Worm (Caenorhabditis elegans) whole organism, young adult: ENCODE data around the gene C01G12.16.

Source experiments
- D2030.7 ChIP-seq: fragments of 200-800 bp; sonication (Bioruptor generic); IDR thresholded peaks from 2 replicates; pipeline ENCODE4 v1.3.6; 2022; ENCODE audit warnings: missing genetic modification reagents, missing genetic modification characterization, missing compliant biosample characterization
- F10E7.11 ChIP-seq: sonication (generic microtip); optimal IDR thresholded peaks from 2 replicates; lab custom pipeline; 2017; ENCODE audit warnings: mild to moderate bottlenecking, missing genetic modification characterization, moderate library complexity, missing compliant biosample characterization
- F22D6.2 ChIP-seq: sonication (generic microtip); optimal IDR thresholded peaks from 2 replicates; lab custom pipeline; 2016; ENCODE audit warnings: mild to moderate bottlenecking, missing genetic modification characterization, missing compliant biosample characterization
- F23B12.7 ChIP-seq: sonication (generic microtip); optimal IDR thresholded peaks from 2 replicates; lab custom pipeline; 2017; ENCODE audit warnings: missing genetic modification characterization, mild to moderate bottlenecking, missing compliant biosample characterization, antibody characterized with exemption, moderate library complexity; ENCODE audit not compliant: insufficient read depth
- F33H1.4 ChIP-seq: fragments of 200-800 bp; sonication (Bioruptor generic); IDR thresholded peaks from 2 replicates; pipeline ENCODE4 v1.3.6; 2022; ENCODE audit warnings: missing genetic modification reagents, missing genetic modification characterization, missing compliant biosample characterization
- F52B5.7 ChIP-seq: sonication (generic microtip); optimal IDR thresholded peaks from 2 replicates; lab custom pipeline; 2016; ENCODE audit warnings: mild to moderate bottlenecking, missing genetic modification characterization, missing compliant biosample characterization
- F57A8.1 ChIP-seq: fragments of 200-800 bp; sonication (Bioruptor generic); optimal IDR thresholded peaks from 2 replicates; lab custom pipeline; 2018; ENCODE audit warnings: mild to moderate bottlenecking, missing genetic modification characterization, moderate library complexity, missing compliant biosample characterization
- F57C9.4 ChIP-seq: sonication (generic microtip); optimal IDR thresholded peaks from 2 replicates; lab custom pipeline; 2017; ENCODE audit warnings: mild to moderate bottlenecking, missing genetic modification characterization, missing compliant biosample characterization
- K12H6.12 ChIP-seq: fragments of 200-800 bp; sonication (Bioruptor generic); optimal IDR thresholded peaks from 2 replicates; lab custom pipeline; 2018; ENCODE audit warnings: mild to moderate bottlenecking, missing genetic modification characterization, missing compliant biosample characterization
- Y53G8AR.9 ChIP-seq: fragments of 200-800 bp; sonication (Bioruptor generic); conservative IDR thresholded peaks from 2 replicates; pipeline ENCODE4 v1.3.6; 2022; ENCODE audit warnings: missing genetic modification reagents, missing genetic modification characterization, missing compliant biosample characterization
- Y67H2A.10 ChIP-seq: fragments of 200-800 bp; sonication (Bioruptor generic); conservative IDR thresholded peaks from 2 replicates; pipeline ENCODE4 v1.3.6; 2022; ENCODE audit warnings: missing genetic modification reagents, missing genetic modification characterization, missing compliant biosample characterization
- akir-1 ChIP-seq: fragments of 200-800 bp; sonication (Bioruptor generic); optimal IDR thresholded peaks from 2 replicates; lab custom pipeline; 2018; ENCODE audit warnings: mild to moderate bottlenecking, missing genetic modification characterization, moderate library complexity, missing compliant biosample characterization
- ama-1 ChIP-seq, 3 experiments: fragments of 150-350 bp in 1 of 3; sonication (generic microtip) in 2 of 3; optimal IDR thresholded peaks; 2 replicates each; lab custom pipeline; 2014 to 2018; ENCODE audit warnings: missing biosample characterization in 2 of 3, missing genetic modification characterization in 2 of 3, missing genetic modification reagents in 2 of 3
- bed-1 ChIP-seq: fragments of 200-800 bp; sonication (Bioruptor generic); IDR thresholded peaks from 2 replicates; pipeline ENCODE4 v1.3.6; 2022; ENCODE audit warnings: missing genetic modification reagents, missing genetic modification characterization, missing compliant biosample characterization
- bed-2 ChIP-seq: fragments of 200-800 bp; sonication (Bioruptor generic); IDR thresholded peaks from 2 replicates; pipeline ENCODE4 v1.3.6; 2022; ENCODE audit warnings: missing genetic modification reagents, missing genetic modification characterization, missing compliant biosample characterization
- cebp-1 ChIP-seq, 2 experiments: fragments of 200-800 bp in 1 of 2; sonication (Bioruptor generic) in 1 of 2; sonication (generic microtip) in 1 of 2; IDR thresholded peaks in 1 of 2; optimal IDR thresholded peaks in 1 of 2; 2 replicates each; pipeline versions ENCODE4 v1.3.6 to Lab custom; 2017 to 2022; ENCODE audit warnings: missing compliant biosample characterization in 2 of 2, missing genetic modification characterization in 2 of 2, mild to moderate bottlenecking in 1 of 2, missing genetic modification reagents in 1 of 2, moderate library complexity in 1 of 2
- cebp-2 ChIP-seq: fragments of 200-800 bp; sonication (Bioruptor generic); IDR thresholded peaks from 2 replicates; pipeline ENCODE4 v1.3.6; 2022; ENCODE audit warnings: missing genetic modification characterization, missing compliant biosample characterization
- ceh-40 ChIP-seq: fragments of 200-800 bp; sonication (Bioruptor generic); IDR thresholded peaks from 2 replicates; pipeline ENCODE4 v1.3.6; 2022; ENCODE audit warnings: missing genetic modification characterization, missing compliant biosample characterization
- ceh-58 ChIP-seq: fragments of 200-800 bp; sonication (Bioruptor generic); IDR thresholded peaks from 2 replicates; pipeline ENCODE4 v1.3.6; 2022; ENCODE audit warnings: missing genetic modification characterization, missing compliant biosample characterization
- ceh-79 ChIP-seq: sonication (generic microtip); optimal IDR thresholded peaks from 2 replicates; lab custom pipeline; 2017; ENCODE audit warnings: mild to moderate bottlenecking, missing genetic modification characterization, missing compliant biosample characterization
- die-1 ChIP-seq: sonication (generic microtip); optimal IDR thresholded peaks from 2 replicates; lab custom pipeline; 2016; ENCODE audit warnings: missing genotype, mild to moderate bottlenecking, missing genetic modification characterization, missing compliant biosample characterization
- dpff-1 ChIP-seq: sonication (generic microtip); optimal IDR thresholded peaks from 2 replicates; lab custom pipeline; 2017; ENCODE audit warnings: mild to moderate bottlenecking, missing genetic modification characterization, missing compliant biosample characterization
- dpl-1 ChIP-seq: fragments of 150-350 bp; optimal IDR thresholded peaks from 2 replicates; lab custom pipeline; 2014; ENCODE audit warnings: missing biosample characterization, missing genetic modification reagents, missing genetic modification characterization
- egl-18 ChIP-seq: fragments of 200-800 bp; sonication (Bioruptor generic); IDR thresholded peaks from 2 replicates; pipeline ENCODE4 v1.3.6; 2022; ENCODE audit warnings: missing genetic modification reagents, missing genetic modification characterization, missing compliant biosample characterization
- egl-44 ChIP-seq: fragments of 200-800 bp; sonication (Bioruptor generic); IDR thresholded peaks from 2 replicates; pipeline ENCODE4 v1.3.6; 2022; ENCODE audit warnings: missing genetic modification reagents, missing genetic modification characterization, missing compliant biosample characterization
- egrh-3 ChIP-seq: fragments of 200-800 bp; sonication (Bioruptor generic); IDR thresholded peaks from 2 replicates; pipeline ENCODE4 v1.3.6; 2022; ENCODE audit warnings: missing genetic modification reagents, missing genetic modification characterization, missing compliant biosample characterization
- ets-4 ChIP-seq: fragments of 200-800 bp; sonication (Bioruptor generic); optimal IDR thresholded peaks from 2 replicates; lab custom pipeline; 2018; ENCODE audit warnings: mild to moderate bottlenecking, missing genetic modification characterization, missing compliant biosample characterization
- hrde-1 ChIP-seq: sonication (generic microtip); optimal IDR thresholded peaks from 2 replicates; lab custom pipeline; 2016; ENCODE audit warnings: missing genetic modification characterization, mild to moderate bottlenecking, missing compliant biosample characterization, moderate library complexity, missing genotype, missing genetic modification reagents, borderline replicate concordance
- lin-40 ChIP-seq: sonication (generic microtip); optimal IDR thresholded peaks from 2 replicates; lab custom pipeline; 2016; ENCODE audit warnings: missing genetic modification characterization, mild to moderate bottlenecking, missing compliant biosample characterization, missing genotype, missing genetic modification reagents
- madf-10 ChIP-seq: sonication (generic microtip); optimal IDR thresholded peaks from 2 replicates; lab custom pipeline; 2016; ENCODE audit warnings: mild to moderate bottlenecking, missing genetic modification characterization, missing compliant biosample characterization
- madf-3 ChIP-seq: fragments of 200-800 bp; sonication (Bioruptor generic); IDR thresholded peaks from 2 replicates; pipeline ENCODE4 v1.3.6; 2022; ENCODE audit warnings: missing genetic modification reagents, missing genetic modification characterization, missing compliant biosample characterization
- mcd-1 ChIP-seq: fragments of 200-800 bp; sonication (Bioruptor generic); IDR thresholded peaks from 2 replicates; pipeline ENCODE4 v1.3.6; 2022; ENCODE audit warnings: missing genetic modification reagents, missing genetic modification characterization, missing compliant biosample characterization
- mes-4 ChIP-seq: sonication (generic microtip); optimal IDR thresholded peaks from 2 replicates; lab custom pipeline; 2016; ENCODE audit warnings: missing genotype, missing genetic modification characterization, missing compliant biosample characterization
- nfya-1 ChIP-seq: sonication (generic microtip); optimal IDR thresholded peaks from 2 replicates; lab custom pipeline; 2017; ENCODE audit warnings: antibody characterized with exemption, missing compliant biosample characterization, missing genetic modification characterization, borderline replicate concordance; ENCODE audit not compliant: insufficient read depth
- nfya-2 ChIP-seq: fragments of 200-800 bp; sonication (Bioruptor generic); IDR thresholded peaks from 2 replicates; pipeline ENCODE4 v1.3.6; 2022; ENCODE audit warnings: missing genetic modification reagents, missing genetic modification characterization, missing compliant biosample characterization
- repo-1 ChIP-seq: sonication (generic microtip); optimal IDR thresholded peaks from 2 replicates; lab custom pipeline; 2017; ENCODE audit warnings: mild to moderate bottlenecking, missing genetic modification characterization, missing compliant biosample characterization
- snpc-3.4 ChIP-seq: sonication (generic microtip); optimal IDR thresholded peaks from 2 replicates; lab custom pipeline; 2017; ENCODE audit warnings: missing genetic modification characterization, mild to moderate bottlenecking, missing compliant biosample characterization, antibody characterized with exemption, moderate library complexity, missing genotype, missing genetic modification reagents
- snpc-4 ChIP-seq, 5 experiments: fragments of 150-350 bp in 1 of 5; sonication (generic microtip) in 4 of 5; optimal IDR thresholded peaks; 2 replicates each; lab custom pipeline; 2014 to 2018; ENCODE audit warnings: missing genetic modification characterization in 5 of 5, missing biosample characterization in 3 of 5, antibody characterized with exemption in 2 of 5, mild to moderate bottlenecking in 2 of 5, missing compliant biosample characterization in 2 of 5, missing genotype in 2 of 5, moderate library complexity in 2 of 5, missing genetic modification reagents in 1 of 5
- sptf-2 ChIP-seq: fragments of 200-800 bp; sonication (Bioruptor generic); optimal IDR thresholded peaks from 2 replicates; lab custom pipeline; 2018; ENCODE audit warnings: mild to moderate bottlenecking, missing genetic modification characterization, missing compliant biosample characterization
- zfh-2 ChIP-seq: fragments of 200-800 bp; sonication (Bioruptor generic); conservative IDR thresholded peaks from 2 replicates; pipeline ENCODE4 v1.3.6; 2022; ENCODE audit warnings: missing genetic modification reagents, missing genetic modification characterization, missing compliant biosample characterization
- ztf-18 ChIP-seq: sonication (generic microtip); optimal IDR thresholded peaks from 2 replicates; lab custom pipeline; 2016; ENCODE audit warnings: missing genotype, mild to moderate bottlenecking, missing genetic modification characterization, missing compliant biosample characterization
- ztf-22 ChIP-seq: fragments of 200-800 bp; sonication (Bioruptor generic); optimal IDR thresholded peaks from 2 replicates; lab custom pipeline; 2018; ENCODE audit warnings: mild to moderate bottlenecking, missing genetic modification characterization, moderate library complexity, missing compliant biosample characterization
- ztf-25 ChIP-seq: fragments of 200-800 bp; sonication (Bioruptor generic); IDR thresholded peaks from 2 replicates; pipeline ENCODE4 v1.3.6; 2022; ENCODE audit warnings: missing genetic modification reagents, missing genetic modification characterization, missing compliant biosample characterization
- ztf-28 ChIP-seq: fragments of 200-800 bp; sonication (Bioruptor generic); IDR thresholded peaks from 2 replicates; pipeline ENCODE4 v1.3.6; 2022; ENCODE audit warnings: missing genetic modification reagents, missing genetic modification characterization, missing compliant biosample characterization
- ztf-6 ChIP-seq: fragments of 200-800 bp; sonication (Bioruptor generic); IDR thresholded peaks from 2 replicates; pipeline ENCODE4 v1.3.6; 2022; ENCODE audit warnings: missing genetic modification reagents, missing genetic modification characterization, missing compliant biosample characterization

C01G12.16 gene

ce11 chrIII:4195306-4196008, 34.4 kb downstream of the C01G12.16 start (continued):
- no peak for TF ChIP-seq egrh-3 (GFP tag; lab: Robert Waterston, UW)
- no peak for TF ChIP-seq ztf-22
- TF ChIP-seq F22D6.2 (tag; lab: Kevin White, UChicago): no peak
- TF ChIP-seq lin-40 (tag; lab: Kevin White, UChicago): peak; percentile 57
- TF ChIP-seq ztf-18: no peak
- TF ChIP-seq madf-3 (GFP tag; lab: Robert Waterston, UW): peak; percentile 56; the same call in 1 of the 2 replicates
- TF ChIP-seq ceh-58 (GFP tag; lab: Robert Waterston, UW): no peak
- TF ChIP-seq snpc-4 (GFP tag; optimal IDR thresholded peaks at IDR 0.05; lab: Kevin White, UChicago): no peak
- TF ChIP-seq snpc-4 (tag; optimal IDR thresholded peaks at IDR 0.05; lab: Kevin White, UChicago): peak in 2 of 4 experiments; percentile 42 to 47
- TF ChIP-seq snpc-3.4 (tag; lab: Kevin White, UChicago): peak; percentile 76
- peak; percentile 64; the same call in 1 of the 2 replicates for TF ChIP-seq ceh-40 (GFP tag; lab: Robert Waterston, UW)
- no peak for TF ChIP-seq bed-2 (GFP tag; lab: Robert Waterston, UW)
- TF ChIP-seq K12H6.12: peak; percentile 39
- TF ChIP-seq F57A8.1 (GFP tag; lab: Kevin White, UChicago): no peak
- TF ChIP-seq egl-18 (GFP tag; lab: Robert Waterston, UW): no peak
- TF ChIP-seq dpff-1 (tag; lab: Kevin White, UChicago): peak; percentile 96
- no peak for TF ChIP-seq die-1
- no peak for TF ChIP-seq sptf-2
- TF ChIP-seq F33H1.4 (GFP tag; lab: Robert Waterston, UW): 0 out of 2 replicates have a peak, but pooled peaks have one; percentile 11
- no peak for TF ChIP-seq cebp-1 (GFP tag; IDR thresholded peaks at IDR 0.05; lab: Robert Waterston, UW)
- peak; percentile 62 for TF ChIP-seq cebp-1 (tag; optimal IDR thresholded peaks at IDR 0.05; lab: Kevin White, UChicago)
- peak; percentile 46 for TF ChIP-seq F52B5.7 (tag; lab: Kevin White, UChicago)
- peak; percentile 11 for TF ChIP-seq ets-4 (GFP tag; lab: Kevin White, UChicago)
- TF ChIP-seq ama-1 (optimal IDR thresholded peaks at IDR 0.05; lab: Kevin White, UChicago): peak; percentile 96
- peak in 1 of 2 experiments; percentile 68 for TF ChIP-seq ama-1 (GFP tag; optimal IDR thresholded peaks at IDR 0.05; lab: Kevin White, UChicago)
- peak; percentile 94 for TF ChIP-seq Y53G8AR.9 (GFP tag; lab: Robert Waterston, UW)
- TF ChIP-seq bed-1 (GFP tag; lab: Robert Waterston, UW): no peak
- TF ChIP-seq F23B12.7 (tag; lab: Kevin White, UChicago): no peak
- no peak for TF ChIP-seq zfh-2
- TF ChIP-seq ztf-6: no peak
- peak; percentile 62 for TF ChIP-seq F57C9.4 (tag; lab: Kevin White, UChicago)
- TF ChIP-seq F10E7.11 (tag; lab: Kevin White, UChicago): peak; percentile 63
- no peak for TF ChIP-seq nfya-2 (GFP tag; lab: Robert Waterston, UW)
- no peak for TF ChIP-seq ztf-28
- TF ChIP-seq ztf-25: no peak
- TF ChIP-seq madf-10 (tag; lab: Kevin White, UChicago): peak; percentile 33
- no peak for TF ChIP-seq cebp-2 (GFP tag; lab: Robert Waterston, UW)
- 0 out of 2 replicates have a peak, but pooled peaks have one; percentile 19 for TF ChIP-seq mcd-1
- TF ChIP-seq D2030.7 (GFP tag; lab: Robert Waterston, UW): 0 out of 2 replicates have a peak, but pooled peaks have one; percentile 24
- no peak for TF ChIP-seq egl-44 (GFP tag; lab: Robert Waterston, UW)
- TF ChIP-seq hrde-1 (tag; lab: Kevin White, UChicago): no peak
- no peak for TF ChIP-seq Y67H2A.10
- no peak for TF ChIP-seq mes-4 (tag; lab: Kevin White, UChicago)
- TF ChIP-seq dpl-1 (GFP tag; lab: Kevin White, UChicago): no peak
- TF ChIP-seq repo-1 (tag; lab: Kevin White, UChicago): peak; percentile 86
- peak; percentile 33 for TF ChIP-seq ceh-79 (tag; lab: Kevin White, UChicago)
- no peak for TF ChIP-seq akir-1 (GFP tag; lab: Kevin White, UChicago)
- TF ChIP-seq nfya-1 (tag; lab: Kevin White, UChicago): no peak
